Worm (Caenorhabditis elegans) whole organism, L1 larva: ENCODE measurements around the gene sri-57.
A peak's percentile ranks its signal among the peaks of the same experiment; 100 is the strongest.
"Not testable (repeated sequence)": the region's sequence is repeated elsewhere in the genome, so short reads cannot be mapped to it uniquely, and the experiment has no call there.

Experiments
- ceh-63 ChIP-seq: fragments of 200-800 bp; sonication (Bioruptor generic); optimal IDR thresholded peaks from 2 replicates; lab custom pipeline; 2018; ENCODE audit warnings: mild to moderate bottlenecking, missing genetic modification characterization, missing compliant biosample characterization
- ceh-90 ChIP-seq: sonication (generic microtip); optimal IDR thresholded peaks from 2 replicates; lab custom pipeline; 2016; ENCODE audit warnings: missing genetic modification characterization, missing compliant biosample characterization
- dsc-1 ChIP-seq: sonication (generic microtip); optimal IDR thresholded peaks from 2 replicates; lab custom pipeline; 2016; ENCODE audit warnings: mild to moderate bottlenecking, missing genetic modification characterization, missing compliant biosample characterization
- efl-1 ChIP-seq, 4 experiments: fragments of 150-350 bp; optimal IDR thresholded peaks in 3 of 4; peaks in 1 of 4; 1 replicate in 1 of 4; 2 replicates in 3 of 4; lab custom pipeline; 2014; ENCODE audit warnings: missing biosample characterization in 2 of 4, missing genetic modification characterization in 2 of 4, missing genetic modification reagents in 2 of 4
- egl-13 ChIP-seq: sonication (generic microtip); optimal IDR thresholded peaks from 2 replicates; lab custom pipeline; 2016; ENCODE audit warnings: missing genotype, missing genetic modification reagents, missing genetic modification characterization, missing compliant biosample characterization
- elt-2 ChIP-seq: sonication (generic microtip); optimal IDR thresholded peaks from 2 replicates; lab custom pipeline; 2016; ENCODE audit warnings: missing genetic modification characterization, mild to moderate bottlenecking, inconsistent platforms, missing compliant biosample characterization, missing genetic modification reagents
- elt-3 ChIP-seq, 6 experiments: fragments of 150-350 bp in 1 of 6; sonication (generic microtip); optimal IDR thresholded peaks; 2 replicates each; lab custom pipeline; 2017 to 2018; ENCODE audit warnings: missing biosample characterization in 6 of 6, missing genetic modification characterization in 6 of 6, inconsistent platforms in 1 of 6
- ets-5 ChIP-seq: fragments of 200-800 bp; sonication (Bioruptor generic); IDR thresholded peaks from 2 replicates; pipeline ENCODE4 v1.3.6; 2022; ENCODE audit warnings: missing genetic modification characterization, missing compliant biosample characterization
- fkh-10 ChIP-seq: sonication (generic microtip); optimal IDR thresholded peaks from 2 replicates; lab custom pipeline; 2017; ENCODE audit warnings: missing biosample characterization, missing genetic modification reagents, missing genetic modification characterization
- fkh-8 ChIP-seq: sonication (generic microtip); optimal IDR thresholded peaks from 2 replicates; lab custom pipeline; 2016; ENCODE audit warnings: mild to moderate bottlenecking, missing genetic modification characterization, missing compliant biosample characterization
- fos-1 ChIP-seq: fragments of 150-350 bp; optimal IDR thresholded peaks from 2 replicates; lab custom pipeline; 2014; ENCODE audit warnings: missing biosample characterization, missing genetic modification characterization
- irx-1 ChIP-seq: sonication (generic microtip); optimal IDR thresholded peaks from 2 replicates; lab custom pipeline; 2016; ENCODE audit warnings: missing genetic modification characterization, missing compliant biosample characterization
- jun-1 ChIP-seq: fragments of 150-350 bp; optimal IDR thresholded peaks from 2 replicates; lab custom pipeline; 2014; ENCODE audit warnings: missing biosample characterization, missing genetic modification reagents, missing genetic modification characterization
- lin-14 ChIP-seq: fragments of 200-800 bp; sonication (Bioruptor generic); optimal IDR thresholded peaks from 2 replicates; lab custom pipeline; 2018; ENCODE audit warnings: mild to moderate bottlenecking, missing genetic modification characterization, moderate library complexity, missing compliant biosample characterization
- lin-39 ChIP-seq: fragments of 150-350 bp; optimal IDR thresholded peaks from 2 replicates; lab custom pipeline; 2014; ENCODE audit warnings: missing biosample characterization, missing genetic modification reagents, missing genetic modification characterization
- mdl-1 ChIP-seq, 2 experiments: fragments of 150-350 bp; optimal IDR thresholded peaks; 2 replicates each; lab custom pipeline; 2014 to 2017; ENCODE audit warnings: missing biosample characterization in 2 of 2, missing genetic modification characterization in 2 of 2, inconsistent platforms in 1 of 2
- mep-1 ChIP-seq: fragments of 150-350 bp; optimal IDR thresholded peaks from 2 replicates; lab custom pipeline; 2014; ENCODE audit warnings: missing biosample characterization, missing genetic modification characterization
- nhr-20 ChIP-seq: sonication (generic microtip); optimal IDR thresholded peaks from 2 replicates; lab custom pipeline; 2016; ENCODE audit warnings: mild to moderate bottlenecking, missing genetic modification characterization, missing compliant biosample characterization
- nhr-28 ChIP-seq: fragments of 150-350 bp; optimal IDR thresholded peaks from 2 replicates; lab custom pipeline; 2014; ENCODE audit warnings: missing biosample characterization, missing genetic modification characterization
- nhr-76 ChIP-seq: sonication (generic microtip); optimal IDR thresholded peaks from 2 replicates; lab custom pipeline; 2017; ENCODE audit warnings: missing biosample characterization, missing genetic modification characterization
- skn-1 ChIP-seq: fragments of 150-350 bp; optimal IDR thresholded peaks from 2 replicates; lab custom pipeline; 2014; ENCODE audit warnings: missing biosample characterization, missing genetic modification characterization
- snu-23 ChIP-seq: sonication (generic microtip); optimal IDR thresholded peaks from 2 replicates; lab custom pipeline; 2016; ENCODE audit warnings: missing genetic modification characterization, missing compliant biosample characterization
- sox-4 ChIP-seq: sonication (generic microtip); optimal IDR thresholded peaks from 2 replicates; lab custom pipeline; 2016; ENCODE audit warnings: missing genetic modification characterization, missing compliant biosample characterization
- sptf-1 ChIP-seq: fragments of 150-350 bp; optimal IDR thresholded peaks from 2 replicates; lab custom pipeline; 2014; ENCODE audit warnings: missing biosample characterization, missing genetic modification characterization
- unc-130 ChIP-seq: fragments of 150-350 bp; optimal IDR thresholded peaks from 2 replicates; lab custom pipeline; 2017; ENCODE audit warnings: missing biosample characterization, missing genetic modification characterization, inconsistent platforms
- unc-98 ChIP-seq: fragments of 200-800 bp; sonication (Bioruptor generic); IDR thresholded peaks from 2 replicates; pipeline ENCODE4 v1.3.6; 2022; ENCODE audit warnings: missing genetic modification characterization, missing compliant biosample characterization
- vab-15 ChIP-seq: sonication (generic microtip); optimal IDR thresholded peaks from 2 replicates; lab custom pipeline; 2017; ENCODE audit warnings: missing genotype, mild to moderate bottlenecking, missing genetic modification characterization, missing compliant biosample characterization
- zip-4 ChIP-seq: fragments of 200-800 bp; sonication (Bioruptor generic); optimal IDR thresholded peaks from 2 replicates; lab custom pipeline; 2018; ENCODE audit warnings: mild to moderate bottlenecking, missing genetic modification characterization, moderate library complexity, missing compliant biosample characterization
- ztf-11 ChIP-seq, 2 experiments: sonication (generic microtip); optimal IDR thresholded peaks; 2 replicates each; lab custom pipeline; 2016 to 2017; ENCODE audit warnings: missing genetic modification characterization in 2 of 2, missing biosample characterization in 1 of 2, missing compliant biosample characterization in 1 of 2

Gene sri-57

ce11 chrII:2627154-2627799 is 44.9 kb downstream of the sri-57 start, which contains the start of gene sri-71:
TSS of gene sri-71 (plus strand) at chrII:2627749.
- TF ChIP-seq nhr-28 (tag; lab: Kevin White, UChicago) (no peak), efl-1 (optimal IDR thresholded peaks at IDR 0.05; lab: Kevin White, UChicago) (no peak), efl-1 (GFP tag; optimal IDR thresholded peaks at IDR 0.05 in 1 of 2; lab: Kevin White, UChicago) (peak in 1 of 2 experiments; percentile 60)

- TF ChIP-seq snu-23 (GFP tag; lab: Kevin White, UChicago) (no peak), egl-13 (tag; lab: Kevin White, UChicago) (no peak), irx-1 (tag; lab: Kevin White, UChicago) (no peak), nhr-28 (tag; lab: Kevin White, UChicago) (no peak), nhr-76 (tag; lab: Kevin White, UChicago) (no peak), elt-2 (no peak), skn-1 (tag; lab: Kevin White, UChicago) (no peak)
Measured at ce11 chrII:2624792-2625191, 47.4 kb downstream of the sri-57 start, which contains the start of gene lgc-28. TSS of gene lgc-28 (plus strand) at chrII:2625092.

- not testable (repeated sequence) for TF ChIP-seq elt-3 (tag; optimal IDR thresholded peaks at IDR 0.05; lab: Kevin White, UChicago); egl-13 (tag; lab: Kevin White, UChicago); sox-4 (tag; lab: Kevin White, UChicago)
Measured at ce11 chrII:2622936-2623452, 49.2 kb downstream of the sri-57 start, which contains the start of gene D2062.4. TSS of gene D2062.4 (plus strand) at chrII:2623402.

ce11 chrII:2622480-2622879 is 49.7 kb downstream of the sri-57 start, which contains the start of gene D2062.5:
TSS of gene D2062.5 (plus strand) at chrII:2622780.
- TF ChIP-seq fos-1 (tag; lab: Kevin White, UChicago) (no peak), fkh-8 (tag; lab: Kevin White, UChicago) (no peak), egl-13 (tag; lab: Kevin White, UChicago) (no peak), sptf-1 (tag; lab: Kevin White, UChicago) (no peak), ceh-63 (no peak), jun-1 (tag; lab: Kevin White, UChicago) (no peak), mdl-1 (tag; optimal IDR thresholded peaks at IDR 0.05; lab: Kevin White, UChicago) (no peak), mep-1 (tag; lab: Kevin White, UChicago) (no peak), unc-130 (tag; lab: Kevin White, UChicago) (no peak), elt-3 (tag; optimal IDR thresholded peaks at IDR 0.05; lab: Kevin White, UChicago) (no peak), lin-39 (tag; lab: Kevin White, UChicago) (no peak), ceh-90 (tag; lab: Kevin White, UChicago) (no peak), efl-1 (optimal IDR thresholded peaks at IDR 0.05; lab: Kevin White, UChicago) (no peak), efl-1 (GFP tag; optimal IDR thresholded peaks at IDR 0.05 in 1 of 2; lab: Kevin White, UChicago) (no peak), fkh-10 (no peak), ets-5 (GFP tag; lab: Robert Waterston, UW) (no peak), dsc-1 (tag; lab: Kevin White, UChicago) (no peak), lin-14 (no peak), unc-98 (GFP tag; lab: Robert Waterston, UW) (no peak), vab-15 (tag; lab: Kevin White, UChicago) (no peak)
- TF ChIP-seq, all 84 proteins: peak for 0

ce11 chrII:2619148-2619547 is 53.1 kb downstream of the sri-57 start, which contains the start of gene msrp-6:
TSS of gene msrp-6 (plus strand) at chrII:2619448.
- not testable (repeated sequence) for TF ChIP-seq nhr-20 (tag; lab: Kevin White, UChicago); ztf-11 (tag; optimal IDR thresholded peaks at IDR 0.05; lab: Kevin White, UChicago); zip-4 (GFP tag; lab: Kevin White, UChicago)
